Fruit fly (Drosophila melanogaster) whole organism, pupa: ENCODE data around the gene CG11912.

Experiments used
- CG10348 ChIP-seq: fragments of 200-800 bp; sonication (Bioruptor generic); IDR thresholded peaks from 2 replicates; pipeline ENCODE4 v1.3.6; 2022; ENCODE audit warnings: missing biosample characterization, missing genetic modification characterization
- CG12605 ChIP-seq: fragments of 200-800 bp; sonication (Bioruptor generic); IDR thresholded peaks from 2 replicates; pipeline ENCODE4 v1.3.6; 2022; ENCODE audit warnings: missing biosample characterization, missing genetic modification characterization
- CG15710 ChIP-seq: fragments of 200-800 bp; sonication (Bioruptor generic); optimal IDR thresholded peaks from 2 replicates; lab custom pipeline; 2018; ENCODE audit warnings: missing biosample characterization, mild to moderate bottlenecking, missing genetic modification characterization, moderate library complexity
- D1 ChIP-seq: fragments of 200-800 bp; sonication (Bioruptor generic); optimal IDR thresholded peaks from 2 replicates; lab custom pipeline; 2018; ENCODE audit warnings: missing biosample characterization, mild to moderate bottlenecking, missing genetic modification characterization, moderate library complexity
- EcR ChIP-seq: fragments of 200-800 bp; sonication (Bioruptor generic); optimal IDR thresholded peaks from 3 replicates; lab custom pipeline; 2019; ENCODE audit warnings: missing biosample characterization, missing genetic modification characterization, mild to moderate bottlenecking, moderate library complexity, missing genetic modification reagents
- Pif1B ChIP-seq: fragments of 200-800 bp; sonication (Bioruptor generic); optimal IDR thresholded peaks from 3 replicates; lab custom pipeline; 2016; ENCODE audit warnings: missing biosample characterization, missing genetic modification characterization
- Snoo ChIP-seq: fragments of 200-800 bp; sonication (Bioruptor generic); optimal IDR thresholded peaks from 3 replicates; lab custom pipeline; 2017; ENCODE audit warnings: missing biosample characterization, mild to moderate bottlenecking, missing genetic modification characterization, inconsistent platforms

dm6 chr2L:289044-289443, 30.0 kb downstream of the CG11912 start, which contains the start of gene Amnionless:
- no peak for TF ChIP-seq Snoo (tag; lab: Kevin White, UChicago)
- no peak for TF ChIP-seq Pif1B (GFP tag; lab: Kevin White, UChicago)
- TF ChIP-seq EcR (GFP tag; lab: Kevin White, UChicago) = no peak
- TF ChIP-seq CG12605 (GFP tag; lab: Robert Waterston, UW) = no peak
- TF ChIP-seq D1 (tag; lab: Kevin White, UChicago) = no peak
- no peak for TF ChIP-seq CG10348 (GFP tag; lab: Robert Waterston, UW)
- no peak for TF ChIP-seq CG15710
